In genomic region chrIII:10666640-10667039, ce11 we compare ENCODE assay signal across 4 worm cellular contexts.
A peak's percentile ranks its signal among the peaks of the same experiment; 100 is the strongest.
TF ChIP-seq lines count a peak whose summit lies in the region.

No protein-coding gene starts in this region.

TF ChIP-seq in whole organism, L1 larva, 84 proteins besides CTCF, POLR2A, EP300 and RAD21:
- no peak for TF ChIP-seq nhr-76 (tag; optimal IDR thresholded peaks at IDR 0.05; lab: Kevin White, UChicago)
- no peak for TF ChIP-seq nhr-90 (tag; optimal IDR thresholded peaks at IDR 0.05; lab: Kevin White, UChicago; ENCODE audit: poor library complexity)
- TF ChIP-seq pag-3 (tag; optimal IDR thresholded peaks at IDR 0.05; lab: Kevin White, UChicago; ENCODE audit: borderline replicate concordance, insufficient read depth): no peak
- peak; percentile 55 for TF ChIP-seq nhr-85 (tag; lab: Kevin White, UChicago)
- no peak for TF ChIP-seq nhr-77 (tag; optimal IDR thresholded peaks at IDR 0.05; lab: Kevin White, UChicago)
- no peak for TF ChIP-seq ceh-88 (GFP tag; IDR thresholded peaks at IDR 0.05; lab: Robert Waterston, UW)
TF ChIP-seq in whole organism, L1 larva: peak in this region for 1.

TF ChIP-seq in whole organism, L4 larva, 104 proteins besides CTCF, POLR2A, EP300 and RAD21:
- TF ChIP-seq unc-62 (GFP tag; optimal IDR thresholded peaks at IDR 0.05 in 1 of 2; lab: Kevin White, UChicago): peak in 1 of 2 experiments; percentile 26
- TF ChIP-seq unc-62 (tag; optimal IDR thresholded peaks at IDR 0.05; lab: Kevin White, UChicago): no peak
- 0 out of 2 replicates have a peak, but pooled peaks have one; percentile 28 for TF ChIP-seq snpc-1.2 (GFP tag; IDR thresholded peaks at IDR 0.05; lab: Robert Waterston, UW)
- TF ChIP-seq F10B5.3 (tag; optimal IDR thresholded peaks at IDR 0.05; lab: Kevin White, UChicago): no peak
- 0 out of 2 replicates have a peak, but pooled peaks have one; percentile 8 for TF ChIP-seq hmg-1.1 (GFP tag; IDR thresholded peaks at IDR 0.05; lab: Robert Waterston, UW)

TF ChIP-seq in whole organism, early embryonic, 17 proteins besides CTCF, POLR2A, EP300 and RAD21:
- TF ChIP-seq sea-1 (GFP tag; conservative IDR thresholded peaks at IDR 0.05; lab: Robert Waterston, UW) (peak; percentile 58), hmg-4 (GFP tag; optimal IDR thresholded peaks at IDR 0.05; lab: Kevin White, UChicago) (peak; percentile 53), ets-7 (tag; optimal IDR thresholded peaks at IDR 0.05; lab: Kevin White, UChicago) (no peak), flt-1 (GFP tag; IDR thresholded peaks at IDR 0.05; lab: Robert Waterston, UW) (no peak)

TF ChIP-seq in whole organism, mixed stage, embryonic, 35 proteins besides CTCF, POLR2A, EP300 and RAD21:
- TF ChIP-seq unc-120 (tag; optimal IDR thresholded peaks at IDR 0.05; lab: Kevin White, UChicago; ENCODE audit: poor library complexity, severe bottlenecking) (no peak), hlh-1 (tag; optimal IDR thresholded peaks at IDR 0.05; lab: Kevin White, UChicago) (peak; percentile 96)
